Fruit fly (Drosophila melanogaster) whole organism, wandering third instar larva: ENCODE data around the gene bon.
A peak's percentile ranks its signal among the peaks of the same experiment; 100 is the strongest.

Source experiments
- Abd-B ChIP-seq: fragments of >200 bp; optimal IDR thresholded peaks from 2 replicates; lab custom pipeline; 2017; ENCODE audit warnings: missing biosample characterization, missing genetic modification characterization
- Dif ChIP-seq: fragments of 200-275, 200-300 bp; sonication (Bioruptor generic); optimal IDR thresholded peaks from 2 replicates; lab custom pipeline; 2018; ENCODE audit warnings: missing biosample characterization, missing genetic modification characterization; ENCODE audit not compliant: partially characterized antibody
- GATAd ChIP-seq: sonication (Bioruptor generic); optimal IDR thresholded peaks from 2 replicates; lab custom pipeline; 2016; ENCODE audit warnings: missing biosample characterization, missing genetic modification characterization
- HLH106 ChIP-seq: fragments of 200-800 bp; optimal IDR thresholded peaks from 3 replicates; lab custom pipeline; 2019; ENCODE audit warnings: missing biosample characterization, mild to moderate bottlenecking, missing genetic modification characterization, moderate library complexity
- Hnf4 ChIP-seq: fragments of 200-800 bp; sonication (Bioruptor generic); optimal IDR thresholded peaks from 2 replicates; lab custom pipeline; 2016; ENCODE audit warnings: missing biosample characterization, mild to moderate bottlenecking, missing genetic modification characterization
- Hr78 ChIP-seq: fragments of >200 bp; optimal IDR thresholded peaks from 2 replicates; lab custom pipeline; 2017; ENCODE audit warnings: missing biosample characterization, missing genetic modification characterization
- Hr83 ChIP-seq: fragments of 200-300 bp; sonication (Bioruptor generic); optimal IDR thresholded peaks from 2 replicates; lab custom pipeline; 2016; ENCODE audit warnings: missing biosample characterization, mild to moderate bottlenecking, missing genetic modification characterization, moderate library complexity; ENCODE audit not compliant: poor library complexity, severe bottlenecking
- Jra ChIP-seq: sonication (Bioruptor generic); optimal IDR thresholded peaks from 2 replicates; lab custom pipeline; 2016; ENCODE audit warnings: missing biosample characterization, missing genetic modification characterization
- Myc ChIP-seq: fragments of >200 bp; optimal IDR thresholded peaks from 2 replicates; lab custom pipeline; 2017
- OdsH ChIP-seq: fragments of 200-800 bp; sonication (Bioruptor generic); optimal IDR thresholded peaks from 2 replicates; lab custom pipeline; 2016; ENCODE audit warnings: missing biosample characterization, mild to moderate bottlenecking, missing genetic modification characterization
- Rel ChIP-seq, 2 experiments: fragments of 200-800 bp; sonication (Bioruptor generic) in 1 of 2; optimal IDR thresholded peaks; 2 replicates in 1 of 2; 3 replicates in 1 of 2; lab custom pipeline; 2016 to 2019; ENCODE audit warnings: mild to moderate bottlenecking in 2 of 2, missing biosample characterization in 2 of 2, missing genetic modification characterization in 2 of 2, moderate library complexity in 1 of 2
- Sp1 ChIP-seq: fragments of 200-800 bp; sonication (Bioruptor generic); optimal IDR thresholded peaks from 3 replicates; lab custom pipeline; 2019; ENCODE audit warnings: missing biosample characterization, mild to moderate bottlenecking, missing genetic modification characterization, moderate library complexity
- Vsx2 ChIP-seq: fragments of 200-300, 225-300 bp; sonication (Bioruptor generic); optimal IDR thresholded peaks from 2 replicates; lab custom pipeline; 2018; ENCODE audit warnings: missing biosample characterization, missing genetic modification characterization; ENCODE audit not compliant: partially characterized antibody
- br ChIP-seq: fragments of 200-800 bp; sonication (Bioruptor generic); optimal IDR thresholded peaks from 2 replicates; lab custom pipeline; 2016; ENCODE audit warnings: missing biosample characterization, missing genetic modification characterization
- brk ChIP-seq: fragments of 200-800 bp; sonication (Bioruptor generic); optimal IDR thresholded peaks from 2 replicates; lab custom pipeline; 2016; ENCODE audit warnings: missing biosample characterization, mild to moderate bottlenecking, missing genetic modification characterization
- dl ChIP-seq, 2 experiments: fragments of 175-275, 200-275 bp in 1 of 2; fragments of 200-275 bp in 1 of 2; sonication (Bioruptor generic); optimal IDR thresholded peaks; lab custom pipeline; 2018; ENCODE audit warnings: mild to moderate bottlenecking in 2 of 2, missing biosample characterization in 2 of 2, missing genetic modification characterization in 2 of 2, moderate library complexity in 2 of 2; ENCODE audit not compliant: partially characterized antibody in 2 of 2, insufficient read depth in 1 of 2
- dmrt93B ChIP-seq: fragments of 200-800 bp; sonication (Bioruptor generic); optimal IDR thresholded peaks from 2 replicates; lab custom pipeline; 2018; ENCODE audit warnings: missing biosample characterization, mild to moderate bottlenecking, missing genetic modification characterization
- ey ChIP-seq: fragments of 200-800 bp; sonication (Bioruptor generic); optimal IDR thresholded peaks from 2 replicates; lab custom pipeline; 2016; ENCODE audit warnings: missing biosample characterization, missing genetic modification characterization
- foxo ChIP-seq, 2 experiments: fragments of 200-800 bp; sonication (Bioruptor generic); optimal IDR thresholded peaks; 2 replicates in 1 of 2; 3 replicates in 1 of 2; lab custom pipeline; 2016 to 2017; ENCODE audit warnings: missing biosample characterization in 2 of 2, missing genetic modification characterization in 2 of 2
- fru ChIP-seq: fragments of 200-800 bp; sonication (Bioruptor generic); optimal IDR thresholded peaks from 3 replicates; lab custom pipeline; 2016; ENCODE audit warnings: missing biosample characterization, mild to moderate bottlenecking, missing genetic modification characterization
- h ChIP-seq: fragments of 200-800 bp; sonication (Bioruptor generic); optimal IDR thresholded peaks from 3 replicates; lab custom pipeline; 2016; ENCODE audit warnings: missing biosample characterization, mild to moderate bottlenecking, missing genetic modification characterization
- jim ChIP-seq: fragments of 175-275, 200-325 bp; sonication (Bioruptor generic); optimal IDR thresholded peaks from 2 replicates; lab custom pipeline; 2016; ENCODE audit warnings: missing biosample characterization, mild to moderate bottlenecking, missing genetic modification characterization
- pan ChIP-seq: fragments of >200 bp; optimal IDR thresholded peaks from 2 replicates; lab custom pipeline; 2017
- psq ChIP-seq: fragments of 200-800 bp; sonication (Bioruptor generic); optimal IDR thresholded peaks from 3 replicates; lab custom pipeline; 2017; ENCODE audit warnings: missing biosample characterization, mild to moderate bottlenecking, missing genetic modification characterization, moderate library complexity
- rgr ChIP-seq: fragments of 200-800 bp; sonication (Bioruptor generic); optimal IDR thresholded peaks from 3 replicates; lab custom pipeline; 2016; ENCODE audit warnings: missing biosample characterization, mild to moderate bottlenecking, missing genetic modification characterization
- sage ChIP-seq: fragments of 200-800 bp; sonication (Bioruptor generic); optimal IDR thresholded peaks from 2 replicates; lab custom pipeline; 2016; ENCODE audit warnings: missing biosample characterization, mild to moderate bottlenecking, missing genetic modification characterization

bon gene

DNA sequence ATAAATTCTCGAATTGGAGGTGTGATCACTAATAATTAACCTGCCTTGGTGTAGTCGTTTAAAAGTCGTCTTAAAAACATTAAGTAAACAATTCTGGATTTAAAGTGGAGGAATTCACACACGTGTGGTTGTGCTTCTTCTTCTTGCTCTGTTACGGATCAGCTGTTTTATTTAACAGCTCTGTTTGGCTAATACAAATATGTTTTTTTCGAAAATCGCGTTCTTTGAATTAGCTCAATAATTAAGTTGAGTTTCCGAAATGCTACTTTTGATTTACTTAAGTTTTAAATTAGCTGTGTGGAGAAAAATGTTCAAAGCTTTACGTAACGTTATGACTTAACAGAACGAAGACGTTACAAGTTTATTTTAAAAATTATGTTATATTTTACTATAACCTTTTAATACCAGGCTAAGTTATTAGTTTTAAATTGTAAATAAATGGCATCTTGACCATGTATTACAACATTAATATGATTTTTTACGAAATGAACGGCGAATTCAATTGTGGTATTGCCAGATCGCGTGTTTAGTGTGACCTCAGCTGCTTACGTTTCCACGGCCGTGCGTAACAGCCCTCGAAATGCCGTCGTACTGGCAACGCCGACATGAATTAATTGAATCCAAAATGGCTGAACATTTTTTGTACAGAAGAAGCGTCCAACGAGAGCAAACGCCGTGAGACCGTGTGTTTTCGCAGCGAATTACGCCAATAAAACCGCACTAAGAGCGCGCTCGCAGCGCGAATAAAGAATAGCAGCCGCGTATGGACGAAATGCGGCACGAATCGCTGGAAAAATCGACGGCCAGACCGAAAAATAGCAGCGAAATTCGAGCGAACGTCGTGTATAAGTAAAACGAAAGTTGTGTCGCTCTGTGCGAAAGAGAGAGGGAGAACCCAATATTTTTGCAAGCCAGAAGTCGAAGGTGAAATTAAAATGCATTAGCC is at the start of gene bon, which contains the start of gene Pus1:
bon (plus strand) TSS at position 623 of the 946 bp plus-strand sequence.
Pus1 (minus strand) TSS at position 155 of the 946 bp plus-strand sequence.
- TF ChIP-seq Vsx2 (GFP tag; lab: Kevin White, UChicago) (peak; percentile 89), fru (GFP tag; lab: Kevin White, UChicago) (peak; percentile 1), rgr (GFP tag; lab: Kevin White, UChicago) (peak; percentile 30), pan (no peak), Sp1 (GFP tag; lab: Kevin White, UChicago) (peak; percentile 15), OdsH (GFP tag; lab: Kevin White, UChicago) (no peak), jim (GFP tag; lab: Kevin White, UChicago) (no peak), sage (GFP tag; lab: Kevin White, UChicago) (peak; percentile 46), Jra (peak; percentile 12), h (GFP tag; lab: Kevin White, UChicago) (peak; percentile 36), Hr83 (GFP tag; lab: Kevin White, UChicago) (peak; percentile 39), HLH106 (tag; lab: Kevin White, UChicago) (peak; percentile 5), ey (GFP tag; lab: Kevin White, UChicago) (no peak), Rel (GFP tag; optimal IDR thresholded peaks at IDR 0.05; lab: Kevin White, UChicago) (no peak), Rel (tag; optimal IDR thresholded peaks at IDR 0.05; lab: Kevin White, UChicago) (peak; percentile 61), brk (peak; percentile 62), foxo (GFP tag; optimal IDR thresholded peaks at IDR 0.05; lab: Kevin White, UChicago) (peak in 1 of 2 experiments; percentile 59), GATAd (GFP tag; lab: Kevin White, UChicago) (no peak), psq (GFP tag; lab: Kevin White, UChicago) (peak; percentile 40), Myc (lab: Kevin White, UChicago) (peak; percentile 24), Hnf4 (GFP tag; lab: Kevin White, UChicago) (peak; percentile 6), Dif (GFP tag; lab: Kevin White, UChicago) (peak; percentile 29), dl (GFP tag; optimal IDR thresholded peaks at IDR 0.05; lab: Kevin White, UChicago; ENCODE audit: insufficient read depth in 1 of 2, partially characterized antibody in 2 of 2) (no peak)

dm6 chr3R:20543220-20543619 is 49.7 kb upstream of the bon start:
- no peak for TF ChIP-seq Dif (GFP tag; lab: Kevin White, UChicago)
- peak; percentile 37 for TF ChIP-seq psq (GFP tag; lab: Kevin White, UChicago)

- TF ChIP-seq Abd-B (GFP tag; lab: Kevin White, UChicago) (no peak), foxo (GFP tag; optimal IDR thresholded peaks at IDR 0.05; lab: Kevin White, UChicago) (no peak)
- TF ChIP-seq, all 38 proteins: peak for 0
These were observed 49.2 kb upstream of the bon start for dm6 chr3R:20543719-20544118.

- TF ChIP-seq brk (peak; percentile 17), br (GFP tag; lab: Kevin White, UChicago) (no peak), dmrt93B (GFP tag; lab: Kevin White, UChicago) (no peak)
These were observed 48.0 kb upstream of the bon start for dm6 chr3R:20544952-20545351.

dm6 chr3R:20545678-20546077 is 47.3 kb upstream of the bon start:
- TF ChIP-seq Hr78 (GFP tag; lab: Kevin White, UChicago) (no peak), GATAd (GFP tag; lab: Kevin White, UChicago) (no peak), foxo (GFP tag; optimal IDR thresholded peaks at IDR 0.05; lab: Kevin White, UChicago) (peak in 1 of 2 experiments; percentile 15), fru (GFP tag; lab: Kevin White, UChicago) (peak; percentile 3), rgr (GFP tag; lab: Kevin White, UChicago) (peak; percentile 9), HLH106 (tag; lab: Kevin White, UChicago) (peak; percentile 6), dl (GFP tag; optimal IDR thresholded peaks at IDR 0.05; lab: Kevin White, UChicago; ENCODE audit: insufficient read depth in 1 of 2, partially characterized antibody in 2 of 2) (no peak), psq (GFP tag; lab: Kevin White, UChicago) (peak; percentile 3)
